Worm (Caenorhabditis elegans): ENCODE results near the gene R07C3.13.

R07C3.13 gene

ce11 chrII:905335-905734 is 21.9 kb downstream of the R07C3.13 start:
- TF ChIP-seq pha-4 (GFP tag; IDR thresholded peaks at IDR 0.05), result no peak
- no peak for TF ChIP-seq pha-4 (tag; optimal IDR thresholded peaks at IDR 0.05)
- peak; percentile 46 for TF ChIP-seq set-16 (GFP tag; IDR thresholded peaks at IDR 0.05)
- TF ChIP-seq hlh-30 (tag; optimal IDR thresholded peaks at IDR 0.05; ENCODE audit: insufficient read depth), result no peak
- TF ChIP-seq snpc-4 (tag; optimal IDR thresholded peaks at IDR 0.05), result peak; percentile 25

DNA sequence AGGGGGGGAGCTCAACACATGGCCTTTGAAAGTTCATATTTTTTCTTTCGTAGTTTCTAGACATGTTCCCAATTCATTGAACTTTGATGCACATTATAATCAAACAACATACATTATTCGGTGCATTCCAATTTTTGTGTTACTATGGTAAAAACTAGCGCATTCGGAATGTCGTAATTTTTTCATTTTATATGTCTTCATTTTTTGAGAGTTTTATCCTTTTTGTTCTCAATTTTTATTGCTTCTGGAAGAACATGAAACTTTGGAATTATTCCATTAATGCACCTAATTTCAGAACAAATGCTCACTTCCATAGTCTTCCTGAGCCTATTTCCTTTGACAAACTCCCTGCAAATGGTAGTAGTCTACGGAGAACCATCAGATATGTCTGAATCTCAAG is 25.6 kb downstream of the R07C3.13 start, which contains the start of gene T07D3.2:
Gene T07D3.2 (plus strand): TSS at position 301 of the 400 bp plus-strand sequence.
- TF ChIP-seq mes-2 (tag; optimal IDR thresholded peaks at IDR 0.05; ENCODE audit: poor library complexity, severe bottlenecking) (no peak), unc-62 (GFP tag; optimal IDR thresholded peaks at IDR 0.05 in 1 of 2) (peak in 1 of 2 experiments; percentile 21), unc-62 (tag; optimal IDR thresholded peaks at IDR 0.05) (no peak)

DNA sequence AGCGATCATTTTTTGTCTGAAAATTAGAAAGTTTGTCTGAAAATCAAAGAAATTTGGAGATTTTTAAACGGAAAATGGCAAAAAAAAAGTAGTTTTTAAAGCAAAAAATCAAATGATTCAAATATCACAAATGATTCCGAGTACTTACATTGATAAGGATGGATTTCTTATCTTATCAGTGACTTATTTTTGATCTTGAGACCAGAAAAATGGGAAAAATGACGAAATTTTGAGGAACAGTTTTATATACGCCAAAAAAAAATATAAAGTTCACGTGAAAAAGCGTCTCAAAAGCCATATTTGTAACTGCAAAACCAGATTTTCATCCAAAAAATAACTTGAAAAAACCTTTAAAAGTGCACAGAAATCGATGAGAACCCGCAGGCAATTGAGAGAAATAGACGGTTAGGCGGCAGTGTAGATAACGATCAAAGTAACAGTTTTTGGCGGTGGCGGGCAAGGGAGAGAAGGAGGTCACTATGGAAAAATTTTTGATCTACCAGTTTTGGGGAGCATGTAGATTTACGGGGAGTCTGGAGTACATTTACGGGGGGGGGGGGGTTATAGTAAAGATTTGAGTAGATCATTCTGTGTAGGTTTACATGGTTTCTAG is 26.4 kb downstream of the R07C3.13 start, which contains the start of gene T07D3.9:
Gene T07D3.9 (minus strand): TSS at position 194 of the 613 bp plus-strand sequence.
- peak; percentile 37 for TF ChIP-seq hlh-11 (tag; optimal IDR thresholded peaks at IDR 0.05)
- no peak for TF ChIP-seq madf-5 (GFP tag; IDR thresholded peaks at IDR 0.05)
- no peak for TF ChIP-seq lin-13 (GFP tag; optimal IDR thresholded peaks at IDR 0.05)
- no peak for TF ChIP-seq ctbp-1 (GFP tag; IDR thresholded peaks at IDR 0.05)
- no peak for TF ChIP-seq ztf-7 (tag; optimal IDR thresholded peaks at IDR 0.05)
- no peak for TF ChIP-seq ZK546.5 (tag; optimal IDR thresholded peaks at IDR 0.05)
- no peak for TF ChIP-seq D1046.2 (GFP tag; IDR thresholded peaks at IDR 0.05)
- no peak for TF ChIP-seq mes-2 (tag; optimal IDR thresholded peaks at IDR 0.05; ENCODE audit: poor library complexity, severe bottlenecking)
- TF ChIP-seq saeg-2 (GFP tag; IDR thresholded peaks at IDR 0.05), result no peak
- no peak for TF ChIP-seq daf-19 (GFP tag; conservative IDR thresholded peaks at IDR 0.05)
- no peak for TF ChIP-seq F49E8.2 (tag; optimal IDR thresholded peaks at IDR 0.05; ENCODE audit: borderline replicate concordance)
- TF ChIP-seq nhr-42 (GFP tag; IDR thresholded peaks at IDR 0.05), result no peak
- TF ChIP-seq unc-39 (tag; optimal IDR thresholded peaks at IDR 0.05), result no peak
- no peak for TF ChIP-seq egl-27 (tag; optimal IDR thresholded peaks at IDR 0.05)
- TF ChIP-seq nhr-10 (tag; optimal IDR thresholded peaks at IDR 0.05), result peak; percentile 30
- TF ChIP-seq aha-1 (tag), result no peak
- TF ChIP-seq nhr-237 (tag; optimal IDR thresholded peaks at IDR 0.05), result no peak
- TF ChIP-seq ceh-20 (GFP tag; IDR thresholded peaks at IDR 0.05), result no peak
- TF ChIP-seq mep-1 (tag; optimal IDR thresholded peaks at IDR 0.05), result no peak
- no peak for TF ChIP-seq cey-2 (tag; optimal IDR thresholded peaks at IDR 0.05; ENCODE audit: borderline replicate concordance, insufficient read depth)
- TF ChIP-seq T20F7.1 (GFP tag; optimal IDR thresholded peaks at IDR 0.05), result no peak
- TF ChIP-seq dmd-6 (GFP tag; IDR thresholded peaks at IDR 0.05), result peak; percentile 83
- TF ChIP-seq ztf-11 (tag; optimal IDR thresholded peaks at IDR 0.05), result no peak
- TF ChIP-seq nhr-76 (tag; optimal IDR thresholded peaks at IDR 0.05), result no peak
- TF ChIP-seq spr-3 (GFP tag; optimal IDR thresholded peaks at IDR 0.05), result no peak
- TF ChIP-seq mxl-3 (GFP tag; optimal IDR thresholded peaks at IDR 0.05), result no peak
- TF ChIP-seq F44E2.7 (GFP tag; IDR thresholded peaks at IDR 0.05), result no peak
- TF ChIP-seq zip-11 (GFP tag; IDR thresholded peaks at IDR 0.05), result no peak
- no peak for TF ChIP-seq snpc-1.2 (GFP tag; IDR thresholded peaks at IDR 0.05)
- TF ChIP-seq skn-1 (tag; optimal IDR thresholded peaks at IDR 0.05), result no peak
- TF ChIP-seq pqm-1 (tag; optimal IDR thresholded peaks at IDR 0.05), result peak; percentile 66
- TF ChIP-seq T26A8.4 (GFP tag; IDR thresholded peaks at IDR 0.05), result no peak
- TF ChIP-seq mxl-2 (GFP tag; conservative IDR thresholded peaks at IDR 0.05), result no peak
- no peak for TF ChIP-seq fkh-10 (GFP tag; optimal IDR thresholded peaks at IDR 0.05)
- TF ChIP-seq hif-1 (tag; optimal IDR thresholded peaks at IDR 0.05), result no peak
- no peak for TF ChIP-seq tra-1 (GFP tag; IDR thresholded peaks at IDR 0.05)
- no peak for TF ChIP-seq nhr-77 (tag; optimal IDR thresholded peaks at IDR 0.05)
- TF ChIP-seq F26F4.8 (GFP tag; conservative IDR thresholded peaks at IDR 0.05), result no peak
- no peak for TF ChIP-seq nhr-41 (GFP tag; IDR thresholded peaks at IDR 0.05)
- TF ChIP-seq madf-9 (GFP tag; conservative IDR thresholded peaks at IDR 0.05), result no peak
- no peak for TF ChIP-seq lin-38 (GFP tag; IDR thresholded peaks at IDR 0.05)
